Worm (Caenorhabditis elegans) whole organism, mixed stage, embryonic: Measurements from ENCODE around the gene B0410.1.

Experiments used
- M03D4.4 ChIP-seq: sonication (generic microtip); optimal IDR thresholded peaks from 2 replicates; lab custom pipeline; 2017; ENCODE audit warnings: mild to moderate bottlenecking, missing genetic modification characterization, missing compliant biosample characterization
- bed-3 ChIP-seq: fragments of 200-800 bp; sonication (Bioruptor generic); optimal IDR thresholded peaks from 3 replicates; lab custom pipeline; 2018; ENCODE audit warnings: mild to moderate bottlenecking, missing genetic modification characterization, moderate library complexity, missing compliant biosample characterization
- blmp-1 ChIP-seq: fragments of 150-350 bp; optimal IDR thresholded peaks from 2 replicates; lab custom pipeline; 2014; ENCODE audit warnings: missing biosample characterization, missing genetic modification characterization
- ceh-39 ChIP-seq: fragments of 150-350 bp; optimal IDR thresholded peaks from 2 replicates; lab custom pipeline; 2014; ENCODE audit warnings: missing biosample characterization, missing genetic modification characterization
- ceh-43 ChIP-seq: fragments of 200-800 bp; sonication (Bioruptor generic); optimal IDR thresholded peaks from 2 replicates; lab custom pipeline; 2018; ENCODE audit warnings: mild to moderate bottlenecking, missing genetic modification characterization, moderate library complexity, missing compliant biosample characterization
- cnd-1 ChIP-seq: fragments of 200-800 bp; sonication (Bioruptor generic); optimal IDR thresholded peaks from 2 replicates; lab custom pipeline; 2018; ENCODE audit warnings: mild to moderate bottlenecking, missing genetic modification characterization, missing compliant biosample characterization
- drap-1 ChIP-seq: fragments of 200-800 bp; sonication (Bioruptor generic); optimal IDR thresholded peaks from 3 replicates; lab custom pipeline; 2018; ENCODE audit warnings: mild to moderate bottlenecking, missing genetic modification characterization, missing compliant biosample characterization
- elt-1 ChIP-seq: sonication (generic microtip); optimal IDR thresholded peaks from 2 replicates; lab custom pipeline; 2017; ENCODE audit warnings: missing genetic modification characterization, mild to moderate bottlenecking, missing compliant biosample characterization, antibody characterized with exemption, moderate library complexity, borderline replicate concordance; ENCODE audit not compliant: insufficient read depth
- elt-3 ChIP-seq: fragments of 150-350 bp; optimal IDR thresholded peaks from 2 replicates; lab custom pipeline; 2014; ENCODE audit warnings: missing biosample characterization, missing genetic modification characterization
- flh-1 ChIP-seq: fragments of 200-800 bp; sonication (Bioruptor generic); optimal IDR thresholded peaks from 2 replicates; lab custom pipeline; 2018; ENCODE audit warnings: mild to moderate bottlenecking, missing genetic modification characterization, moderate library complexity, missing compliant biosample characterization
- ham-2 ChIP-seq: fragments of 200-800 bp; sonication (Bioruptor generic); optimal IDR thresholded peaks from 2 replicates; lab custom pipeline; 2018; ENCODE audit warnings: mild to moderate bottlenecking, missing genetic modification characterization, missing compliant biosample characterization
- hlh-1 ChIP-seq: fragments of 150-350 bp; optimal IDR thresholded peaks from 2 replicates; lab custom pipeline; 2014; ENCODE audit warnings: missing biosample characterization, missing genetic modification reagents, missing genetic modification characterization
- lin-13 ChIP-seq: fragments of 150-350 bp; optimal IDR thresholded peaks from 2 replicates; lab custom pipeline; 2014; ENCODE audit warnings: missing biosample characterization, missing genetic modification characterization
- lin-32 ChIP-seq: fragments of 200-800 bp; sonication (Bioruptor generic); optimal IDR thresholded peaks from 2 replicates; lab custom pipeline; 2018; ENCODE audit warnings: mild to moderate bottlenecking, missing genetic modification characterization, missing compliant biosample characterization
- lsy-2 ChIP-seq: fragments of 150-350 bp; optimal IDR thresholded peaks from 2 replicates; lab custom pipeline; 2014; ENCODE audit warnings: missing biosample characterization, missing genetic modification characterization
- mab-5 ChIP-seq: fragments of 150-350 bp; optimal IDR thresholded peaks from 2 replicates; lab custom pipeline; 2014; ENCODE audit warnings: missing biosample characterization, missing genetic modification characterization
- mep-1 ChIP-seq: fragments of 150-350 bp; optimal IDR thresholded peaks from 2 replicates; lab custom pipeline; 2017; ENCODE audit warnings: missing biosample characterization, missing genetic modification reagents, missing genetic modification characterization, inconsistent platforms
- nhr-12 ChIP-seq: fragments of 150-350 bp; optimal IDR thresholded peaks from 2 replicates; lab custom pipeline; 2014; ENCODE audit warnings: missing biosample characterization, missing genetic modification characterization
- nhr-2 ChIP-seq: fragments of 150-350 bp; optimal IDR thresholded peaks from 2 replicates; lab custom pipeline; 2014; ENCODE audit warnings: missing biosample characterization, missing genetic modification characterization
- nhr-237 ChIP-seq: fragments of 150-350 bp; optimal IDR thresholded peaks from 2 replicates; lab custom pipeline; 2014; ENCODE audit warnings: missing biosample characterization, missing genetic modification characterization
- nhr-76 ChIP-seq: sonication (generic microtip); optimal IDR thresholded peaks from 2 replicates; lab custom pipeline; 2017; ENCODE audit warnings: missing biosample characterization, missing genetic modification characterization
- snpc-4 ChIP-seq: fragments of 150-350 bp; optimal IDR thresholded peaks from 2 replicates; lab custom pipeline; 2014; ENCODE audit warnings: missing biosample characterization, missing genetic modification characterization
- sptf-1 ChIP-seq: sonication (generic microtip); optimal IDR thresholded peaks from 2 replicates; lab custom pipeline; 2017; ENCODE audit warnings: mild to moderate bottlenecking, missing genetic modification characterization, moderate library complexity, missing compliant biosample characterization
- tbx-8 ChIP-seq: fragments of 200-800 bp; sonication (Bioruptor generic); optimal IDR thresholded peaks from 2 replicates; lab custom pipeline; 2018; ENCODE audit warnings: mild to moderate bottlenecking, missing genetic modification characterization, moderate library complexity, missing compliant biosample characterization
- unc-120 ChIP-seq: sonication (generic microtip); optimal IDR thresholded peaks from 2 replicates; lab custom pipeline; 2017; ENCODE audit warnings: missing genetic modification characterization, missing compliant biosample characterization; ENCODE audit not compliant: poor library complexity, severe bottlenecking
- unc-62 ChIP-seq: fragments of 150-350 bp; optimal IDR thresholded peaks from 2 replicates; lab custom pipeline; 2014; ENCODE audit warnings: missing biosample characterization, missing genetic modification reagents, missing genetic modification characterization
- zip-8 ChIP-seq: fragments of 150-350 bp; optimal IDR thresholded peaks from 2 replicates; lab custom pipeline; 2014; ENCODE audit warnings: missing biosample characterization, missing genetic modification characterization
- ztf-11 ChIP-seq: fragments of 150-350 bp; optimal IDR thresholded peaks from 2 replicates; lab custom pipeline; 2014; ENCODE audit warnings: missing biosample characterization, missing genetic modification characterization

The B0410.1 gene

ce11 chrX:2857070-2857825, 37.1 kb upstream of the B0410.1 start, which contains the start of gene tra-4:
TSS of gene tra-4 (minus strand) at chrX:2857603.
- no peak for TF ChIP-seq bed-3 (GFP tag; lab: Kevin White, UChicago)
- TF ChIP-seq ceh-39 = peak; percentile 78
- TF ChIP-seq cnd-1 = no peak
- TF ChIP-seq unc-62 = no peak
- TF ChIP-seq mep-1 (tag; lab: Kevin White, UChicago) = no peak
- TF ChIP-seq flh-1 (GFP tag; lab: Kevin White, UChicago) = no peak
- TF ChIP-seq snpc-4 (tag; lab: Kevin White, UChicago) = no peak
- no peak for TF ChIP-seq nhr-76

- TF ChIP-seq cnd-1 (no peak), tbx-8 (GFP tag; lab: Kevin White, UChicago) (no peak), nhr-76 (no peak), blmp-1 (tag; lab: Kevin White, UChicago) (no peak), unc-62 (no peak), ztf-11 (tag; lab: Kevin White, UChicago) (no peak), mep-1 (tag; lab: Kevin White, UChicago) (no peak), lin-13 (tag; lab: Kevin White, UChicago) (no peak)
- TF ChIP-seq, all 35 proteins: peak for 0
Measured at ce11 chrX:2858380-2858779, 36.0 kb upstream of the B0410.1 start.

- no peak for TF ChIP-seq M03D4.4
- TF ChIP-seq tbx-8 (GFP tag; lab: Kevin White, UChicago) = no peak
- no peak for TF ChIP-seq ceh-39
- no peak for TF ChIP-seq cnd-1
- TF ChIP-seq nhr-76 = no peak
- TF ChIP-seq ham-2 (GFP tag; lab: Kevin White, UChicago) = no peak
Measured at ce11 chrX:2862372-2862771, 32.0 kb upstream of the B0410.1 start, which contains the start of gene comt-1. TSS of gene comt-1 (minus strand) at chrX:2862472.

ce11 chrX:2863946-2864345, 30.4 kb upstream of the B0410.1 start, which contains the start of gene F53B3.6:
TSS of gene F53B3.6 (plus strand) at chrX:2864229.
- no peak for TF ChIP-seq lin-13 (tag; lab: Kevin White, UChicago)
- no peak for TF ChIP-seq unc-62
- TF ChIP-seq ceh-43 (GFP tag; lab: Kevin White, UChicago) = no peak
- no peak for TF ChIP-seq elt-1
- no peak for TF ChIP-seq ceh-39
- no peak for TF ChIP-seq tbx-8 (GFP tag; lab: Kevin White, UChicago)
- TF ChIP-seq drap-1 (GFP tag; lab: Kevin White, UChicago) = no peak
- TF ChIP-seq mab-5 (tag; lab: Kevin White, UChicago) = no peak
- no peak for TF ChIP-seq nhr-12

ce11 chrX:2865591-2866217, 28.7 kb upstream of the B0410.1 start:
- TF ChIP-seq hlh-1 = no peak
- TF ChIP-seq lsy-2 = no peak
- no peak for TF ChIP-seq lin-32 (GFP tag; lab: Kevin White, UChicago)
- TF ChIP-seq elt-3 (tag; lab: Kevin White, UChicago) = no peak
- no peak for TF ChIP-seq unc-120
- no peak for TF ChIP-seq ham-2 (GFP tag; lab: Kevin White, UChicago)
- no peak for TF ChIP-seq M03D4.4
- TF ChIP-seq sptf-1 (tag; lab: Kevin White, UChicago) = no peak
- no peak for TF ChIP-seq blmp-1 (tag; lab: Kevin White, UChicago)
- no peak for TF ChIP-seq nhr-237
- no peak for TF ChIP-seq nhr-2

ce11 chrX:2871037-2871436, 23.3 kb upstream of the B0410.1 start, which contains the start of gene F53B3.3:
TSS of gene F53B3.3 (minus strand) at chrX:2871137.
- no peak for TF ChIP-seq lsy-2
- TF ChIP-seq sptf-1 (tag; lab: Kevin White, UChicago) = peak; percentile 10

- TF ChIP-seq sptf-1 (tag; lab: Kevin White, UChicago) = no peak
- no peak for TF ChIP-seq bed-3 (GFP tag; lab: Kevin White, UChicago)
- no peak for TF ChIP-seq ceh-39
- TF ChIP-seq ztf-11 (tag; lab: Kevin White, UChicago) = no peak
- TF ChIP-seq nhr-76 = no peak
- no peak for TF ChIP-seq nhr-2
- no peak for TF ChIP-seq nhr-12
- no peak for TF ChIP-seq zip-8 (tag; lab: Kevin White, UChicago)
- TF ChIP-seq flh-1 (GFP tag; lab: Kevin White, UChicago) = no peak
- no peak for TF ChIP-seq snpc-4 (tag; lab: Kevin White, UChicago)
- TF ChIP-seq, all 35 proteins: peak for 0
Measured at ce11 chrX:2873272-2873671, 21.1 kb upstream of the B0410.1 start.
